Worm (Caenorhabditis elegans) whole organism, young adult: ENCODE data around the gene spn-4.

Experiments used
- B0261.1 ChIP-seq: sonication (generic microtip); optimal IDR thresholded peaks from 2 replicates; lab custom pipeline; 2016; ENCODE audit warnings: mild to moderate bottlenecking, missing genetic modification characterization, moderate library complexity, missing compliant biosample characterization
- B0336.3 ChIP-seq: fragments of 200-800 bp; sonication (Bioruptor generic); IDR thresholded peaks from 2 replicates; pipeline ENCODE4 v1.3.6; 2022; ENCODE audit warnings: missing genetic modification characterization, missing compliant biosample characterization
- F39B2.1 ChIP-seq: fragments of 200-800 bp; sonication (Bioruptor generic); IDR thresholded peaks from 2 replicates; pipeline ENCODE4 v1.3.6; 2022; ENCODE audit warnings: missing genetic modification reagents, missing genetic modification characterization, missing compliant biosample characterization
- F49E8.2 ChIP-seq: sonication (generic microtip); optimal IDR thresholded peaks from 3 replicates; lab custom pipeline; 2017; ENCODE audit warnings: missing genetic modification characterization, mild to moderate bottlenecking, missing compliant biosample characterization, antibody characterized with exemption, moderate library complexity; ENCODE audit not compliant: insufficient read depth
- F57A8.1 ChIP-seq: fragments of 200-800 bp; sonication (Bioruptor generic); optimal IDR thresholded peaks from 2 replicates; lab custom pipeline; 2018; ENCODE audit warnings: mild to moderate bottlenecking, missing genetic modification characterization, moderate library complexity, missing compliant biosample characterization
- T26A5.8 ChIP-seq: sonication (generic microtip); optimal IDR thresholded peaks from 2 replicates; lab custom pipeline; 2016; ENCODE audit warnings: missing genetic modification characterization, missing compliant biosample characterization
- Y53F4B.3 ChIP-seq: fragments of 200-800 bp; sonication (Bioruptor generic); IDR thresholded peaks from 2 replicates; pipeline ENCODE4 v1.3.6; 2022; ENCODE audit warnings: missing genetic modification reagents, missing genetic modification characterization, missing compliant biosample characterization
- Y56A3A.18 ChIP-seq: fragments of 200-800 bp; sonication (Bioruptor generic); IDR thresholded peaks from 2 replicates; pipeline ENCODE4 v1.3.6; 2022; ENCODE audit warnings: missing genetic modification reagents, missing genetic modification characterization, missing compliant biosample characterization
- Y67H2A.10 ChIP-seq: fragments of 200-800 bp; sonication (Bioruptor generic); conservative IDR thresholded peaks from 2 replicates; pipeline ENCODE4 v1.3.6; 2022; ENCODE audit warnings: missing genetic modification reagents, missing genetic modification characterization, missing compliant biosample characterization
- Y95B8A.8 ChIP-seq: fragments of 200-800 bp; sonication (Bioruptor generic); IDR thresholded peaks from 2 replicates; pipeline ENCODE4 v1.3.6; 2022; ENCODE audit warnings: missing genetic modification reagents, missing genetic modification characterization, missing compliant biosample characterization
- akir-1 ChIP-seq: fragments of 200-800 bp; sonication (Bioruptor generic); optimal IDR thresholded peaks from 2 replicates; lab custom pipeline; 2018; ENCODE audit warnings: mild to moderate bottlenecking, missing genetic modification characterization, moderate library complexity, missing compliant biosample characterization
- ama-1 ChIP-seq, 3 experiments: fragments of 150-350 bp in 1 of 3; sonication (generic microtip) in 2 of 3; optimal IDR thresholded peaks; 2 replicates each; lab custom pipeline; 2014 to 2018; ENCODE audit warnings: missing biosample characterization in 2 of 3, missing genetic modification characterization in 2 of 3, missing genetic modification reagents in 2 of 3
- aptf-2 ChIP-seq: fragments of 200-800 bp; sonication (Bioruptor generic); conservative IDR thresholded peaks from 2 replicates; pipeline ENCODE4 v1.3.6; 2022; ENCODE audit warnings: missing genetic modification reagents, missing genetic modification characterization, missing compliant biosample characterization
- attf-6 ChIP-seq: fragments of 200-800 bp; sonication (Bioruptor generic); IDR thresholded peaks from 2 replicates; pipeline ENCODE4 v1.3.6; 2022; ENCODE audit warnings: missing genetic modification reagents, missing genetic modification characterization, missing compliant biosample characterization
- bed-1 ChIP-seq: fragments of 200-800 bp; sonication (Bioruptor generic); IDR thresholded peaks from 2 replicates; pipeline ENCODE4 v1.3.6; 2022; ENCODE audit warnings: missing genetic modification reagents, missing genetic modification characterization, missing compliant biosample characterization
- cebp-1 ChIP-seq, 2 experiments: fragments of 200-800 bp in 1 of 2; sonication (Bioruptor generic) in 1 of 2; sonication (generic microtip) in 1 of 2; IDR thresholded peaks in 1 of 2; optimal IDR thresholded peaks in 1 of 2; 2 replicates each; pipeline versions ENCODE4 v1.3.6 to Lab custom; 2017 to 2022; ENCODE audit warnings: missing compliant biosample characterization in 2 of 2, missing genetic modification characterization in 2 of 2, mild to moderate bottlenecking in 1 of 2, missing genetic modification reagents in 1 of 2, moderate library complexity in 1 of 2
- cebp-2 ChIP-seq: fragments of 200-800 bp; sonication (Bioruptor generic); IDR thresholded peaks from 2 replicates; pipeline ENCODE4 v1.3.6; 2022; ENCODE audit warnings: missing genetic modification characterization, missing compliant biosample characterization
- ceh-100 ChIP-seq: fragments of 200-800 bp; sonication (Bioruptor generic); IDR thresholded peaks from 2 replicates; pipeline ENCODE4 v1.3.6; 2022; ENCODE audit warnings: missing genetic modification reagents, missing genetic modification characterization, missing compliant biosample characterization
- dox-1 ChIP-seq: fragments of 200-800 bp; sonication (Bioruptor generic); IDR thresholded peaks from 2 replicates; pipeline ENCODE4 v1.3.6; 2022; ENCODE audit warnings: missing genetic modification reagents, missing genetic modification characterization, missing compliant biosample characterization
- dpl-1 ChIP-seq: fragments of 150-350 bp; optimal IDR thresholded peaks from 2 replicates; lab custom pipeline; 2014; ENCODE audit warnings: missing biosample characterization, missing genetic modification reagents, missing genetic modification characterization
- ets-4 ChIP-seq: fragments of 200-800 bp; sonication (Bioruptor generic); optimal IDR thresholded peaks from 2 replicates; lab custom pipeline; 2018; ENCODE audit warnings: mild to moderate bottlenecking, missing genetic modification characterization, missing compliant biosample characterization
- him-1 ChIP-seq: sonication (generic microtip); optimal IDR thresholded peaks from 2 replicates; lab custom pipeline; 2016; ENCODE audit warnings: missing genotype, missing genetic modification reagents, missing genetic modification characterization, missing compliant biosample characterization
- hlh-26 ChIP-seq: fragments of 200-800 bp; sonication (Bioruptor generic); conservative IDR thresholded peaks from 2 replicates; pipeline ENCODE4 v1.3.6; 2022; ENCODE audit warnings: missing genetic modification reagents, missing genetic modification characterization, missing compliant biosample characterization
- hmg-20 ChIP-seq: fragments of 200-800 bp; sonication (Bioruptor generic); IDR thresholded peaks from 2 replicates; pipeline ENCODE4 v1.3.6; 2022; ENCODE audit warnings: missing genetic modification reagents, missing genetic modification characterization, missing compliant biosample characterization
- let-607 ChIP-seq, 2 experiments: fragments of 200-800 bp in 1 of 2; sonication (Bioruptor generic) in 1 of 2; sonication (generic microtip) in 1 of 2; optimal IDR thresholded peaks; 2 replicates each; lab custom pipeline; 2016 to 2018; ENCODE audit warnings: mild to moderate bottlenecking in 2 of 2, missing compliant biosample characterization in 2 of 2, missing genetic modification characterization in 2 of 2, moderate library complexity in 2 of 2, missing genotype in 1 of 2
- lin-35 ChIP-seq, 3 experiments: fragments of 150-350 bp in 2 of 3; sonication (generic microtip) in 1 of 3; optimal IDR thresholded peaks; 2 replicates each; lab custom pipeline; 2014 to 2018; ENCODE audit warnings: missing biosample characterization in 3 of 3, missing genetic modification characterization in 3 of 3, missing genetic modification reagents in 3 of 3
- lin-40 ChIP-seq: sonication (generic microtip); optimal IDR thresholded peaks from 2 replicates; lab custom pipeline; 2016; ENCODE audit warnings: missing genetic modification characterization, mild to moderate bottlenecking, missing compliant biosample characterization, missing genotype, missing genetic modification reagents
- lir-1 ChIP-seq: fragments of 200-800 bp; sonication (Bioruptor generic); conservative IDR thresholded peaks from 2 replicates; pipeline ENCODE4 v1.3.6; 2022; ENCODE audit warnings: missing genetic modification reagents, missing genetic modification characterization, missing compliant biosample characterization
- madf-3 ChIP-seq: fragments of 200-800 bp; sonication (Bioruptor generic); IDR thresholded peaks from 2 replicates; pipeline ENCODE4 v1.3.6; 2022; ENCODE audit warnings: missing genetic modification reagents, missing genetic modification characterization, missing compliant biosample characterization
- mcd-1 ChIP-seq: fragments of 200-800 bp; sonication (Bioruptor generic); IDR thresholded peaks from 2 replicates; pipeline ENCODE4 v1.3.6; 2022; ENCODE audit warnings: missing genetic modification reagents, missing genetic modification characterization, missing compliant biosample characterization
- mes-4 ChIP-seq: sonication (generic microtip); optimal IDR thresholded peaks from 2 replicates; lab custom pipeline; 2016; ENCODE audit warnings: missing genotype, missing genetic modification characterization, missing compliant biosample characterization
- nfya-1 ChIP-seq: sonication (generic microtip); optimal IDR thresholded peaks from 2 replicates; lab custom pipeline; 2017; ENCODE audit warnings: antibody characterized with exemption, missing compliant biosample characterization, missing genetic modification characterization, borderline replicate concordance; ENCODE audit not compliant: insufficient read depth
- nfyb-1 ChIP-seq: fragments of 200-800 bp; sonication (Bioruptor generic); IDR thresholded peaks from 2 replicates; pipeline ENCODE4 v1.3.6; 2022; ENCODE audit warnings: missing genetic modification reagents, missing genetic modification characterization, missing compliant biosample characterization
- nhr-179 ChIP-seq: sonication (generic microtip); optimal IDR thresholded peaks from 2 replicates; lab custom pipeline; 2016; ENCODE audit warnings: mild to moderate bottlenecking, missing genetic modification characterization, missing compliant biosample characterization
- nhr-27 ChIP-seq: fragments of 200-800 bp; sonication (Bioruptor generic); optimal IDR thresholded peaks from 2 replicates; lab custom pipeline; 2018; ENCODE audit warnings: mild to moderate bottlenecking, missing genetic modification characterization, moderate library complexity, missing compliant biosample characterization
- nhr-80 ChIP-seq: sonication (generic microtip); optimal IDR thresholded peaks from 2 replicates; lab custom pipeline; 2016; ENCODE audit warnings: missing genetic modification characterization, missing compliant biosample characterization
- nhr-90 ChIP-seq: sonication (generic microtip); optimal IDR thresholded peaks from 2 replicates; lab custom pipeline; 2016; ENCODE audit warnings: missing genotype, mild to moderate bottlenecking, missing genetic modification characterization, missing compliant biosample characterization
- pbrm-1 ChIP-seq: fragments of 200-800 bp; sonication (Bioruptor generic); IDR thresholded peaks from 2 replicates; pipeline ENCODE4 v1.3.6; 2022; ENCODE audit warnings: missing genetic modification reagents, missing genetic modification characterization, missing compliant biosample characterization
- rec-8 ChIP-seq, 2 experiments: sonication (generic microtip); optimal IDR thresholded peaks; 2 replicates each; lab custom pipeline; 2016; ENCODE audit warnings: mild to moderate bottlenecking in 2 of 2, missing genetic modification characterization in 2 of 2, missing genetic modification reagents in 2 of 2, missing genotype in 2 of 2, missing biosample characterization in 1 of 2, missing compliant biosample characterization in 1 of 2, moderate library complexity in 1 of 2
- snpc-3.4 ChIP-seq: sonication (generic microtip); optimal IDR thresholded peaks from 2 replicates; lab custom pipeline; 2017; ENCODE audit warnings: missing genetic modification characterization, mild to moderate bottlenecking, missing compliant biosample characterization, antibody characterized with exemption, moderate library complexity, missing genotype, missing genetic modification reagents
- unc-130 ChIP-seq: sonication (generic microtip); optimal IDR thresholded peaks from 2 replicates; lab custom pipeline; 2016; ENCODE audit warnings: missing genetic modification reagents, missing genetic modification characterization, missing compliant biosample characterization
- unc-62 ChIP-seq: fragments of 150-350 bp; optimal IDR thresholded peaks from 2 replicates; lab custom pipeline; 2014; ENCODE audit warnings: missing biosample characterization, missing genetic modification reagents, missing genetic modification characterization
- xnd-1 ChIP-seq: sonication (generic microtip); optimal IDR thresholded peaks from 2 replicates; lab custom pipeline; 2016; ENCODE audit warnings: missing genotype, missing genetic modification reagents, missing genetic modification characterization, missing compliant biosample characterization
- ztf-22 ChIP-seq: fragments of 200-800 bp; sonication (Bioruptor generic); optimal IDR thresholded peaks from 2 replicates; lab custom pipeline; 2018; ENCODE audit warnings: mild to moderate bottlenecking, missing genetic modification characterization, moderate library complexity, missing compliant biosample characterization
- ztf-3 ChIP-seq: fragments of 200-800 bp; sonication (Bioruptor generic); optimal IDR thresholded peaks from 2 replicates; lab custom pipeline; 2018; ENCODE audit warnings: mild to moderate bottlenecking, missing genetic modification characterization, missing compliant biosample characterization

Gene spn-4

ce11 chrV:6784853-6785492, at the start of gene spn-4, which contains the start of gene spe-39 (continued):
- TF ChIP-seq lir-1 (GFP tag; lab: Robert Waterston, UW) (peak; percentile 43; the same call in 1 of the 2 replicates), nhr-27 (tag; lab: Kevin White, UChicago) (no peak), mcd-1 (GFP tag; lab: Robert Waterston, UW) (peak; percentile 72), rec-8 (tag; optimal IDR thresholded peaks at IDR 0.05; lab: Kevin White, UChicago) (peak in 1 of 2 experiments; percentile 4), Y56A3A.18 (GFP tag; lab: Robert Waterston, UW) (no peak), F39B2.1 (GFP tag; lab: Robert Waterston, UW) (no peak), Y67H2A.10 (GFP tag; lab: Robert Waterston, UW) (no peak), ceh-100 (GFP tag; lab: Robert Waterston, UW) (peak; percentile 55; the same call in 1 of the 2 replicates), Y95B8A.8 (GFP tag; lab: Robert Waterston, UW) (0 out of 2 replicates have a peak, but pooled peaks have one; percentile 14), hmg-20 (GFP tag; lab: Robert Waterston, UW) (0 out of 2 replicates have a peak, but pooled peaks have one; percentile 18), nhr-90 (no peak), pbrm-1 (GFP tag; lab: Robert Waterston, UW) (peak; percentile 49; the same call in 1 of the 2 replicates), dox-1 (GFP tag; lab: Robert Waterston, UW) (peak; percentile 58), dpl-1 (GFP tag; lab: Kevin White, UChicago) (peak; percentile 81), F57A8.1 (no peak), let-607 (tag; optimal IDR thresholded peaks at IDR 0.05; lab: Kevin White, UChicago) (peak in 1 of 2 experiments; percentile 14), nfyb-1 (GFP tag; lab: Robert Waterston, UW) (0 out of 2 replicates have a peak, but pooled peaks have one; percentile 41), Y53F4B.3 (GFP tag; lab: Robert Waterston, UW) (no peak), attf-6 (GFP tag; lab: Robert Waterston, UW) (no peak), lin-35 (GFP tag; optimal IDR thresholded peaks at IDR 0.05; lab: Kevin White, UChicago) (peak; percentile 40 to 83 (median 47)), hlh-26 (GFP tag; lab: Robert Waterston, UW) (no peak), cebp-1 (GFP tag; IDR thresholded peaks at IDR 0.05; lab: Robert Waterston, UW) (no peak), cebp-1 (tag; optimal IDR thresholded peaks at IDR 0.05; lab: Kevin White, UChicago) (peak; percentile 60), ets-4 (GFP tag; lab: Kevin White, UChicago) (no peak), ztf-22 (GFP tag; lab: Kevin White, UChicago) (no peak), B0336.3 (GFP tag; lab: Robert Waterston, UW) (peak; percentile 76), cebp-2 (GFP tag; lab: Robert Waterston, UW) (no peak), F49E8.2 (no peak), nhr-80 (tag; lab: Kevin White, UChicago) (peak; percentile 8), T26A5.8 (tag; lab: Kevin White, UChicago) (no peak), unc-130 (GFP tag; lab: Kevin White, UChicago) (peak; percentile 70), mes-4 (tag; lab: Kevin White, UChicago) (no peak), nhr-179 (no peak), akir-1 (GFP tag; lab: Kevin White, UChicago) (no peak), ztf-3 (GFP tag; lab: Kevin White, UChicago) (no peak), bed-1 (GFP tag; lab: Robert Waterston, UW) (no peak), ama-1 (optimal IDR thresholded peaks at IDR 0.05; lab: Kevin White, UChicago) (no peak), ama-1 (GFP tag; optimal IDR thresholded peaks at IDR 0.05; lab: Kevin White, UChicago) (no peak), unc-62 (GFP tag; lab: Kevin White, UChicago) (no peak), B0261.1 (tag; lab: Kevin White, UChicago) (no peak), nfya-1 (no peak), madf-3 (GFP tag; lab: Robert Waterston, UW) (peak; percentile 28; the same call in 1 of the 2 replicates), lin-40 (tag; lab: Kevin White, UChicago) (no peak), aptf-2 (GFP tag; lab: Robert Waterston, UW) (no peak), xnd-1 (tag; lab: Kevin White, UChicago) (peak; percentile 96), snpc-3.4 (tag; lab: Kevin White, UChicago) (peak; percentile 89), him-1 (tag; lab: Kevin White, UChicago) (no peak)
